Worm (Caenorhabditis elegans): ENCODE results near the gene F17E9.18.

DNA sequence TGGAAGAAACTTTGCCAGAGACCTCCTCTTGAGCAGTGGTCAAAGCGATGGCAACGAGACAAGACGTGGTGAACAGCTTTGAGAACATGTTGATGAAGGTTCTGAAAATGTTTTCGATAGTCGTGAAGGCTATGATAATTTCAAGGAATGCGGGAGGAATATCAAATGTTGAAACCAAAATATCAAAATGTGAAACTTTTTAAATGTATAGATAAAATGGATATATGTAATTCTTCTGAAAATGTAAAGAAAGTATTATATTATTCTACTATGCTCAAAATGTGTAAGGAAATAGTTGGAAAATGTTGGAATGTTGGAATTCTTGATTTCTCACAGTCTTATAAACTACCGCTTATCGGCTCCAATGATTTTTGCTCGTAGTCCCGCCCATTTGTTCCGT, 22.2 kb upstream of the F17E9.18 start, which contains the start of gene D2096.6:
- TF ChIP-seq ceh-58 (GFP tag; IDR thresholded peaks at IDR 0.05) (no peak), zim-3 (tag; optimal IDR thresholded peaks at IDR 0.05) (no peak), snpc-4 (GFP tag; optimal IDR thresholded peaks at IDR 0.05) (no peak), snpc-4 (tag; optimal IDR thresholded peaks at IDR 0.05) (no peak), snpc-3.4 (tag; optimal IDR thresholded peaks at IDR 0.05) (no peak), hlh-12 (tag; optimal IDR thresholded peaks at IDR 0.05) (no peak), ama-1 (optimal IDR thresholded peaks at IDR 0.05) (no peak), ama-1 (GFP tag; optimal IDR thresholded peaks at IDR 0.05) (no peak)

All from whole organism, young adult.